Fruit fly (Drosophila melanogaster) whole organism, pupa: Measurements from ENCODE around the gene Hexo1.

ENCODE experiments used
- CG13204 ChIP-seq: fragments of 200-800 bp; sonication (Bioruptor generic); optimal IDR thresholded peaks from 2 replicates; lab custom pipeline; 2018; ENCODE audit warnings: missing biosample characterization, mild to moderate bottlenecking, missing genetic modification characterization, moderate library complexity
- CG17806 ChIP-seq: fragments of 200-800 bp; sonication (Bioruptor generic); optimal IDR thresholded peaks from 2 replicates; lab custom pipeline; 2018; ENCODE audit warnings: missing biosample characterization, mild to moderate bottlenecking, missing genetic modification characterization, moderate library complexity
- CG8159 ChIP-seq: fragments of 200-800 bp; sonication (Bioruptor generic); optimal IDR thresholded peaks from 3 replicates; lab custom pipeline; 2018; ENCODE audit warnings: missing biosample characterization, mild to moderate bottlenecking, missing genetic modification characterization, moderate library complexity
- CG8301 ChIP-seq: fragments of 200-800 bp; sonication (Bioruptor generic); optimal IDR thresholded peaks from 2 replicates; lab custom pipeline; 2018; ENCODE audit warnings: missing biosample characterization, mild to moderate bottlenecking, missing genetic modification characterization
- Pif1B ChIP-seq: fragments of 200-800 bp; sonication (Bioruptor generic); optimal IDR thresholded peaks from 3 replicates; lab custom pipeline; 2016; ENCODE audit warnings: missing biosample characterization, missing genetic modification characterization
- Snoo ChIP-seq: fragments of 200-800 bp; sonication (Bioruptor generic); optimal IDR thresholded peaks from 3 replicates; lab custom pipeline; 2017; ENCODE audit warnings: missing biosample characterization, mild to moderate bottlenecking, missing genetic modification characterization, inconsistent platforms

dm6 chr3L:4292120-4292697, 3.8 kb downstream of the Hexo1 start, which contains the start of the genes CG15012 and Fdx2:
- TF ChIP-seq Pif1B (GFP tag; lab: Kevin White, UChicago) (no peak), CG8301 (no peak), CG13204 (GFP tag; lab: Kevin White, UChicago) (no peak), CG17806 (tag; lab: Kevin White, UChicago) (peak; percentile 7), CG8159 (no peak), Snoo (tag; lab: Kevin White, UChicago) (no peak)
